Worm (Caenorhabditis elegans): Measurements from ENCODE around the gene sru-2.

sru-2 gene

ce11 chrIV:9485972-9486371 lies at the start of gene sru-2:
Gene sru-2 (plus strand): TSS chrIV:9486272.
- no peak for TF ChIP-seq unc-62 (GFP tag; optimal IDR thresholded peaks at IDR 0.05)

DNA sequence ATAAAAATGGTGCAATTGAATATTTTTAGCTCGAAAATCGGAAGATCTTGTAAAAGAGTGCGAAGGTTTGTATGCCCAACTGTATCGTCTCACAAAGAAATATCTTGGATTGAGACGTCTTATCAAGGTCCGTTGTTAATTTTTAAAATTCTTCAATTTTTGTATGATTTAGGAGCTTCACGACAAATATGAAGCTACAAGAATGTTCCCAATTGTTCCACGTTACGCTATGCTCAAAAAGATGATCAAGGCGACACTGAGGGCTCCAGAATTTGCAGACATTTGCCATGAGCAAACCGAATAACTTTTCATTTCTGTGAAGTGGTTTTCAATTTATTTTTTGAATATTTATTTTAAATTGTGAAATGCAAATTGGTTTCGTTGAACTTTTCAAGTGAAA lies 47.3 kb upstream of the sru-2 start:
- TF ChIP-seq unc-62 (GFP tag; optimal IDR thresholded peaks at IDR 0.05): no peak

ce11 chrIV:9440880-9441336 lies 45.2 kb upstream of the sru-2 start, which contains the start of gene idh-1:
Gene idh-1 (minus strand): TSS chrIV:9441107.
- TF ChIP-seq unc-62 (GFP tag; optimal IDR thresholded peaks at IDR 0.05): no peak

ce11 chrIV:9441391-9441790 lies 44.7 kb upstream of the sru-2 start:
- no peak for TF ChIP-seq unc-62 (GFP tag; optimal IDR thresholded peaks at IDR 0.05)

DNA sequence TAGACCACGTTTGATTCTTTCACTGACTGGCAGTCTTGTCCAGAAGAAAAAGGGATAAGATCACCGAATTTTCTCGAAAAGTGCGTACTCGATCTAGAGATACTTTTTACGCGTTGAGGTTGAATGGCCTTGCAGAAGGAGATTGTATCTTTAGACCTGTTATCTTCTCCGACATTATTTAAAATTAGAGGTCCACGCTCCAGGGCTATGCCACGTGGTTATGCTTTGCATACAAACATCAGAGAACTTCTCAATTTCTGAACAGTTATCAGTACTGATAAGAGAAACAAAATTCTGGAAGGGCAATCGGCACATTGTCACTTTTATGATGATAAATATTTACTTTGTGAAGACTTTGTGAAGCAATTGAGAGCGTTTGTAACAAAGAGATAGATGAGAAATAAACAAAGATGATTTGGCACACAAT lies 44.0 kb upstream of the sru-2 start:
- TF ChIP-seq unc-62 (GFP tag; optimal IDR thresholded peaks at IDR 0.05): no peak

DNA sequence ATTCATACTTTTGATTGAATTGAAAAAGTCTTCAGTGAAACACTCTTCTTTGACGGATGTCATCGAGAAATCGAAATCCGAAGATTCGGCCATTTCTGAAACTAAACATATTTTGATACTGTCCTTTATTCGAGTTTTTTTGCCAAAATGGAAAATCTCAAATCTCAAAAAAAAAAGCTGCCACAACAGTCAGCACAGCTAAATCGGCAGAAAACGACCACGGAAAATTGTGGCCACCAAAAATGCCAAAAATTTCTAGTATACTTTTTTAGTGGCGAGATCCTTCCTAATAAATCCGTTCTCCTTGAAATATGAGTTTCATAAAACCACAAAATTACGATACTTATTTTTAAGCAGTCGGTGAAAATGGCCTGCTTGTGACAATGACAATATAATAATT lies 42.1 kb upstream of the sru-2 start, which contains the start of gene F38E11.9:
F38E11.9 (minus strand) TSS at position 101 of the 400 bp plus-strand sequence.
- no peak for TF ChIP-seq unc-62 (GFP tag; optimal IDR thresholded peaks at IDR 0.05)

DNA sequence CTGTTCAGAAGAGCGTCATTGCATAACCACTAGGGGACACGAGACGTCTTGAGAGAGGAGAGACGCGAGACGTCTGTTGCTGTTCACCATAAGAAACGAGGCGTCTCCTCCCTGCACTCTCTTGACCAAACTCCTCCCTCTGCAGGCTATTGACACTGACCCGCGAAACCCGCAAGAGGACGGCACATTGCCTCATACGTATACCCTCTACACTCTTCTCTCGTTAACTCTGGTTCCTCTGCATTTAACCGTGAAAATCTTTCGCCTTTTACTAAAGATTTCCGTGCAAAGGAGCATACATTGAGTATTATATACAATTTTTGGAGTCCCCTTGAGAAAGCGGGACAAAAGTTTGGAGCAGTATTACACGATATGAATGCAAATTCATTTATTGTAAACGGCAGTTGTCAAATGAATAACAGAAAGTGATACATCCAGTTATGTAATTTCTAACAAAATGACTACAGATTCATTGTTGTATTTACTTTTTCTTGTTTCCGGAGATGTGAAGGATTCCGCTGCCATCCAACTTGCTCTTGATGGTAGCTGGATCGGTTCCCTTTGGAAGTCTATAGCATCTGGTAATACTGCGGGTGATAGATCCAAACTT lies 41.5 kb upstream of the sru-2 start:
- TF ChIP-seq unc-62 (GFP tag; optimal IDR thresholded peaks at IDR 0.05): no peak

DNA sequence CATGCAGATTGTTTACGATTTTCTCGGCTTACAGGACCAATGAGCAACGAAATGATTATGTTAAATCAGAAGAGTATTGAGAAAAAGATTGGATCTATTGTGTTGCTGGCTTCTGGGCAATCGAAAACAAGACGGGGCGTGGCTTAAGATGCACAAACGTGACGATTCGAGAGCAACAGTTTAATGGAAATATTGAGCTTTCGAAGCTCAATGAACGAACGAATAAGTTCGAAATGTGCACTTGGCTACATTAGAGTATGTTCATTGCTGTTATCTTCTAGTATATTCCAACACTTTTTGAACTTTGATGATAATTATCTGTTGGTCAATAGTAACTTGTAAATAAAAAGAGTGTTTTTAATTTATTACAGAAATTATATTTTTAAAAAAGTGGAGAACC lies 40.7 kb upstream of the sru-2 start, which contains the start of gene hsp-12.3:
hsp-12.3 (minus strand) TSS at position 101 of the 400 bp plus-strand sequence.
- TF ChIP-seq unc-62 (GFP tag; optimal IDR thresholded peaks at IDR 0.05): no peak

- no peak for TF ChIP-seq unc-62 (GFP tag; optimal IDR thresholded peaks at IDR 0.05)
These were observed 38.9 kb upstream of the sru-2 start, which contains the start of gene hsp-12.6 for ce11 chrIV:9447209-9447608. Gene hsp-12.6 (minus strand): TSS chrIV:9447228.

DNA sequence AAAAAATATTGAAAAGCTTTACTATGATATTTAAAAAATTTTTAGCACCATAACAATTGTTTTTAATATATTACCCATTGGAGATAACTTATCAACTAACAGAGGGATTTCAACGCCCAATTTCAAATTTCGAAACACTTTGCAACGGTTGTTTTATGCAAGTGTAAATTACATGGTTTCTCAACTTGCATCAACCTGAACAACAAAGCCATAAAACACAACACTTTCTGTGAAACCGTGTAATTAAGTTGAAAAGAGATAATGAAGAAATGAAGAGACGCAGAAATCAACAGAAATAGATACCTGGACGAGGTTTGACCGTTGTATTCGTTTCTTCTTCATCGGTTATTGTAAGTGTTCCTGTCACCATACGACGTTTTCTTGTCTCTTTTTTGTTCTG lies 35.7 kb upstream of the sru-2 start, which contains the start of gene cpin-1:
cpin-1 (plus strand) TSS at position 301 of the 400 bp plus-strand sequence.
- no peak for TF ChIP-seq unc-62 (GFP tag; optimal IDR thresholded peaks at IDR 0.05)

DNA sequence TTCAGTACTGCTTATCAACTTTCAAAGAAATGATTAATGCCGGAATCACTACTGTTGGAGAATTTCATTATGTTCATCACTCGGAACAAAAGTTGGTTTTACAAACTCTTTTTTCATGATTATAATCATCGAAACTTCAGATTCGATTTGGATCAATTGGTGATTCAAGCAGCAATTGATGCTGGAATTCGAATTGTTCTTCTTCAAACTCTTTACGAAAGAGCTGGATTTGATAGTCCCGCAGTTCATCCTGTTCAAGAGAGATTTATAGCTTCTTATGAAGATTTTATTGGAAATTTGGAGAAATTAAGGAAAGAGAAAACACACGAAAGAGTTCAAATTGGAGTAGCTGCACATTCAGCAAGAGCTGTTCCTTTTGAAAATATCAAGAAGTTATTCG lies 34.3 kb upstream of the sru-2 start:
- no peak for TF ChIP-seq unc-62 (GFP tag; optimal IDR thresholded peaks at IDR 0.05)

- no peak for TF ChIP-seq unc-62 (GFP tag; optimal IDR thresholded peaks at IDR 0.05)
These were observed 28.7 kb upstream of the sru-2 start, which contains the start of gene cutl-17 for ce11 chrIV:9457400-9457799. Gene cutl-17 (minus strand): TSS chrIV:9457500.

ce11 chrIV:9459224-9459781 lies 26.8 kb upstream of the sru-2 start, which contains the start of gene copb-2:
Gene copb-2 (plus strand): TSS chrIV:9459731.
- no peak for TF ChIP-seq unc-62 (GFP tag; optimal IDR thresholded peaks at IDR 0.05)

DNA sequence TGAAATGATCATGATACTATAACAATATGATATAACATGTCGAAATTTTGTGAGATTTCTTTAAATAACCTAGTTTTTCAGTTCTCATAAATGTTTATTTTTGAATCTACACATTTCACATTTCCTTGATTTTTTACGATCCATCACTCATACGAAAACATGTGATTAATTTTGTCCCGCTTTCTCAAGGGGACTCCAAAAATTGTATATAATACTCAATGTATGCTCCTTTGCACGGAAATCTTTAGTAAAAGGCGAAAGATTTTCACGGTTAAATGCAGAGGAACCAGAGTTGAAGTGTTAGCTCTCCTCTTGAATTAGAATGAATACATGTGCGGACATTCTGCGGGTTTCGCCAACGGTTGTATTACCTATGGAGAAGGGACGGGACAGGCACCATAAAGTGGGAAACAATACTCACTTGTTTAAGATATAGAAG lies 21.7 kb upstream of the sru-2 start:
- TF ChIP-seq unc-62 (GFP tag; optimal IDR thresholded peaks at IDR 0.05): no peak

- no peak for TF ChIP-seq unc-62 (GFP tag; optimal IDR thresholded peaks at IDR 0.05)
These were observed 18.7 kb upstream of the sru-2 start, which contains the start of gene F38E11.6 for ce11 chrIV:9467418-9467817. Gene F38E11.6 (minus strand): TSS chrIV:9467518.

ce11 chrIV:9469293-9469692 lies 16.8 kb upstream of the sru-2 start:
- no peak for TF ChIP-seq unc-62 (GFP tag; optimal IDR thresholded peaks at IDR 0.05)
